Fruit fly (Drosophila melanogaster) whole organism, embryonic: ENCODE data around the gene Spn88Eb.

Source experiments
- Blimp-1 ChIP-seq: fragments of 200-800 bp; sonication (Bioruptor generic); optimal IDR thresholded peaks from 3 replicates; lab custom pipeline; 2018; ENCODE audit warnings: missing biosample characterization, missing genetic modification characterization, mild to moderate bottlenecking, moderate library complexity, missing genetic modification reagents
- C15 ChIP-seq: fragments of 200-800 bp; sonication (Bioruptor generic); IDR thresholded peaks from 3 replicates; pipeline ENCODE4 v1.3.6; 2022; ENCODE audit warnings: missing biosample characterization, missing genetic modification characterization
- CG10431 ChIP-seq: fragments of 200-800 bp; sonication (Bioruptor generic); optimal IDR thresholded peaks from 3 replicates; lab custom pipeline; 2018; ENCODE audit warnings: missing biosample characterization, mild to moderate bottlenecking, missing genetic modification characterization
- CG13624 ChIP-seq: fragments of 200-800 bp; sonication (Bioruptor generic); optimal IDR thresholded peaks from 2 replicates; lab custom pipeline; 2016; ENCODE audit warnings: missing biosample characterization, missing genetic modification characterization
- CG14050 ChIP-seq: fragments of 200-800 bp; sonication (Bioruptor generic); IDR thresholded peaks from 3 replicates; pipeline ENCODE4 v1.3.6; 2022; ENCODE audit warnings: missing biosample characterization, missing genetic modification characterization
- CG14965 ChIP-seq: fragments of 200-800 bp; sonication (Bioruptor generic); optimal IDR thresholded peaks from 2 replicates; lab custom pipeline; 2016; ENCODE audit warnings: missing biosample characterization, missing genetic modification characterization, borderline replicate concordance
- CG15696 ChIP-seq: fragments of 200-800 bp; sonication (Bioruptor generic); optimal IDR thresholded peaks from 2 replicates; lab custom pipeline; 2019; ENCODE audit warnings: missing biosample characterization, mild to moderate bottlenecking, missing genetic modification characterization, moderate library complexity
- CG1603 ChIP-seq: fragments of 200-800 bp; sonication (Bioruptor generic); optimal IDR thresholded peaks from 2 replicates; lab custom pipeline; 2019; ENCODE audit warnings: missing biosample characterization, mild to moderate bottlenecking, missing genetic modification characterization, moderate library complexity
- CG16779 ChIP-seq: fragments of 200-800 bp; sonication (Bioruptor generic); IDR thresholded peaks from 2 replicates; pipeline ENCODE4 v1.3.6; 2022; ENCODE audit warnings: missing biosample characterization, missing genetic modification characterization
- CG17359 ChIP-seq: fragments of 200-800 bp; sonication (Bioruptor generic); optimal IDR thresholded peaks from 3 replicates; lab custom pipeline; 2018; ENCODE audit warnings: missing biosample characterization, mild to moderate bottlenecking, missing genetic modification characterization, moderate library complexity
- CG30403 ChIP-seq: fragments of 200-800 bp; sonication (Bioruptor generic); optimal IDR thresholded peaks from 3 replicates; lab custom pipeline; 2016; ENCODE audit warnings: missing biosample characterization, missing genetic modification characterization
- CG31365 ChIP-seq: fragments of 200-800 bp; sonication (Bioruptor generic); optimal IDR thresholded peaks from 2 replicates; lab custom pipeline; 2018; ENCODE audit warnings: missing biosample characterization, mild to moderate bottlenecking, missing genetic modification characterization
- CG33557 ChIP-seq: fragments of 200-800 bp; sonication (Bioruptor generic); optimal IDR thresholded peaks from 2 replicates; lab custom pipeline; 2019; ENCODE audit warnings: missing biosample characterization, mild to moderate bottlenecking, missing genetic modification characterization, moderate library complexity
- CG4854 ChIP-seq: fragments of 200-800 bp; sonication (Bioruptor generic); optimal IDR thresholded peaks from 2 replicates; lab custom pipeline; 2016; ENCODE audit warnings: missing biosample characterization, missing genetic modification characterization, inconsistent platforms
- CG5953 ChIP-seq: fragments of 200-800 bp; sonication (Bioruptor generic); IDR thresholded peaks from 2 replicates; pipeline ENCODE4 v1.3.6; 2022; ENCODE audit warnings: missing biosample characterization, missing genetic modification characterization
- CG6683 ChIP-seq: fragments of 200-800 bp; sonication (Bioruptor generic); optimal IDR thresholded peaks from 2 replicates; lab custom pipeline; 2017; ENCODE audit warnings: missing biosample characterization, mild to moderate bottlenecking, missing genetic modification characterization, missing genetic modification reagents
- Dip2 ChIP-seq: fragments of 200-800 bp; sonication (Bioruptor generic); IDR thresholded peaks from 2 replicates; pipeline ENCODE4 v1.3.6; 2022; ENCODE audit warnings: missing biosample characterization, missing genetic modification characterization
- H15 ChIP-seq: fragments of 200-800 bp; sonication (Bioruptor generic); IDR thresholded peaks from 3 replicates; pipeline ENCODE4 v1.3.6; 2022; ENCODE audit warnings: missing biosample characterization, missing genetic modification characterization
- HLHmδ ChIP-seq: fragments of 200-800 bp; sonication (Bioruptor generic); optimal IDR thresholded peaks from 2 replicates; lab custom pipeline; 2018; ENCODE audit warnings: missing biosample characterization, mild to moderate bottlenecking, missing genetic modification characterization, moderate library complexity
- Hr39 ChIP-seq: fragments of >200 bp; optimal IDR thresholded peaks from 2 replicates; lab custom pipeline; 2017
- Hr78 ChIP-seq, 2 experiments: fragments of 200-800 bp in 1 of 2; fragments of >200 bp in 1 of 2; sonication (Bioruptor generic) in 1 of 2; optimal IDR thresholded peaks; 2 replicates each; lab custom pipeline; 2017 to 2019; ENCODE audit warnings: missing biosample characterization in 2 of 2, missing genetic modification characterization in 2 of 2, mild to moderate bottlenecking in 1 of 2, moderate library complexity in 1 of 2
- MBD-R2 ChIP-seq: fragments of 200-800 bp; sonication (Bioruptor generic); IDR thresholded peaks from 2 replicates; pipeline ENCODE4 v1.3.6; 2022; ENCODE audit warnings: missing biosample characterization, missing genetic modification characterization
- Mes4 ChIP-seq: fragments of 200-800 bp; sonication (Bioruptor generic); optimal IDR thresholded peaks from 2 replicates; lab custom pipeline; 2016; ENCODE audit warnings: missing biosample characterization, missing genetic modification characterization
- Myb ChIP-seq: fragments of 200-800 bp; sonication (Bioruptor generic); optimal IDR thresholded peaks from 2 replicates; lab custom pipeline; 2016; ENCODE audit warnings: missing biosample characterization, missing genetic modification characterization
- Nf-YA ChIP-seq: fragments of 200-800 bp; sonication (Bioruptor generic); IDR thresholded peaks from 2 replicates; pipeline ENCODE4 v1.3.6; 2022; ENCODE audit warnings: missing biosample characterization, missing genetic modification characterization
- NfI ChIP-seq: fragments of 200-800 bp; sonication (Bioruptor generic); optimal IDR thresholded peaks from 3 replicates; lab custom pipeline; 2018; ENCODE audit warnings: missing biosample characterization, mild to moderate bottlenecking, missing genetic modification characterization, moderate library complexity
- Ravus ChIP-seq: fragments of 200-800 bp; sonication (Bioruptor generic); IDR thresholded peaks from 2 replicates; pipeline ENCODE4 v1.3.6; 2022; ENCODE audit warnings: missing biosample characterization, missing genetic modification characterization
- Rx ChIP-seq: fragments of 200-800 bp; sonication (Bioruptor generic); IDR thresholded peaks from 2 replicates; pipeline ENCODE4 v1.3.6; 2022; ENCODE audit warnings: missing biosample characterization, missing genetic modification characterization
- Scr ChIP-seq: fragments of 200-800 bp; sonication (Bioruptor generic); IDR thresholded peaks from 2 replicates; pipeline ENCODE4 v1.3.6; 2022; ENCODE audit warnings: missing biosample characterization, missing genetic modification characterization; ENCODE audit not compliant: partially characterized antibody
- Side ChIP-seq: fragments of 200-800 bp; sonication (Bioruptor generic); optimal IDR thresholded peaks from 2 replicates; lab custom pipeline; 2016; ENCODE audit warnings: missing biosample characterization, missing genetic modification characterization
- Sin3A ChIP-seq: fragments of >200 bp; optimal IDR thresholded peaks from 2 replicates; lab custom pipeline; 2018
- bcd ChIP-seq: fragments of 200-800 bp; sonication (Bioruptor generic); optimal IDR thresholded peaks from 2 replicates; lab custom pipeline; 2017; ENCODE audit warnings: missing biosample characterization, mild to moderate bottlenecking, missing genetic modification characterization
- esg ChIP-seq: fragments of 200-800 bp; sonication (Bioruptor generic); conservative IDR thresholded peaks from 2 replicates; pipeline ENCODE4 v1.3.6; 2022; ENCODE audit warnings: missing biosample characterization, missing genetic modification characterization
- eve ChIP-seq, 2 experiments: fragments of >200 bp; optimal IDR thresholded peaks; 2 replicates each; lab custom pipeline; 2017; ENCODE audit warnings: missing biosample characterization in 2 of 2, missing genetic modification characterization in 2 of 2
- ftz-f1 ChIP-seq: fragments of 200-800 bp; sonication (Bioruptor generic); optimal IDR thresholded peaks from 2 replicates; lab custom pipeline; 2016; ENCODE audit warnings: missing biosample characterization, missing genetic modification characterization
- gfzf ChIP-seq: fragments of 200-800 bp; sonication (Bioruptor generic); optimal IDR thresholded peaks from 2 replicates; lab custom pipeline; 2016; ENCODE audit warnings: missing biosample characterization, mild to moderate bottlenecking, missing genetic modification characterization, moderate library complexity
- hth ChIP-seq: fragments of >200 bp; optimal IDR thresholded peaks from 2 replicates; lab custom pipeline; 2017; ENCODE audit warnings: inconsistent platforms
- insv ChIP-seq, 2 experiments: fragments of 200-800 bp; sonication (Bioruptor generic); optimal IDR thresholded peaks; 3 replicates each; lab custom pipeline; 2016 to 2018; ENCODE audit warnings: missing biosample characterization in 2 of 2, missing genetic modification characterization in 2 of 2
- jigr1 ChIP-seq: fragments of 200-800 bp; sonication (Bioruptor generic); IDR thresholded peaks from 3 replicates; pipeline ENCODE4 v1.3.6; 2022; ENCODE audit warnings: missing biosample characterization, missing genetic modification characterization
- jumu ChIP-seq: fragments of 200-800 bp; sonication (Bioruptor generic); optimal IDR thresholded peaks from 3 replicates; lab custom pipeline; 2016; ENCODE audit warnings: missing biosample characterization, missing genetic modification characterization
- kni ChIP-seq: fragments of 200-800 bp; sonication (Bioruptor generic); optimal IDR thresholded peaks from 3 replicates; lab custom pipeline; 2017; ENCODE audit warnings: mild to moderate bottlenecking, missing biosample characterization, missing genetic modification reagents, missing genetic modification characterization
- knrl ChIP-seq: fragments of 200-800 bp; sonication (Bioruptor generic); IDR thresholded peaks from 3 replicates; pipeline ENCODE4 v1.3.6; 2022; ENCODE audit warnings: missing biosample characterization, missing genetic modification characterization; ENCODE audit not compliant: partially characterized antibody
- mld ChIP-seq: fragments of 200-800 bp; sonication (Bioruptor generic); IDR thresholded peaks from 3 replicates; pipeline ENCODE4 v1.3.6; 2022; ENCODE audit warnings: missing biosample characterization, missing genetic modification characterization; ENCODE audit not compliant: partially characterized antibody
- nerfin-1 ChIP-seq: fragments of 200-800 bp; sonication (Bioruptor generic); optimal IDR thresholded peaks from 3 replicates; lab custom pipeline; 2019; ENCODE audit warnings: missing biosample characterization, mild to moderate bottlenecking, missing genetic modification characterization, moderate library complexity
- ranshi ChIP-seq: fragments of 200-800 bp; sonication (Bioruptor generic); IDR thresholded peaks from 2 replicates; pipeline ENCODE4 v1.3.6; 2022; ENCODE audit warnings: missing biosample characterization, missing genetic modification characterization
- so ChIP-seq: fragments of 200-800 bp; sonication (Bioruptor generic); IDR thresholded peaks from 3 replicates; pipeline ENCODE4 v1.3.6; 2022; ENCODE audit warnings: missing biosample characterization, missing genetic modification characterization
- sr ChIP-seq: fragments of 200-800 bp; sonication (Bioruptor generic); IDR thresholded peaks from 3 replicates; pipeline ENCODE4 v1.3.6; 2022; ENCODE audit warnings: missing biosample characterization, missing genetic modification characterization
- stwl ChIP-seq: fragments of 200-800 bp; sonication (Bioruptor generic); optimal IDR thresholded peaks from 3 replicates; lab custom pipeline; 2018; ENCODE audit warnings: missing biosample characterization, mild to moderate bottlenecking, missing genetic modification characterization, moderate library complexity
- unpg ChIP-seq: fragments of 200-800 bp; sonication (Bioruptor generic); optimal IDR thresholded peaks from 3 replicates; lab custom pipeline; 2018; ENCODE audit warnings: missing biosample characterization, mild to moderate bottlenecking, missing genetic modification characterization, moderate library complexity
- vvl ChIP-seq: fragments of 200-800 bp; sonication (Bioruptor generic); IDR thresholded peaks from 2 replicates; pipeline ENCODE4 v1.3.6; 2022; ENCODE audit warnings: missing biosample characterization, missing genetic modification characterization

The Spn88Eb gene

DNA sequence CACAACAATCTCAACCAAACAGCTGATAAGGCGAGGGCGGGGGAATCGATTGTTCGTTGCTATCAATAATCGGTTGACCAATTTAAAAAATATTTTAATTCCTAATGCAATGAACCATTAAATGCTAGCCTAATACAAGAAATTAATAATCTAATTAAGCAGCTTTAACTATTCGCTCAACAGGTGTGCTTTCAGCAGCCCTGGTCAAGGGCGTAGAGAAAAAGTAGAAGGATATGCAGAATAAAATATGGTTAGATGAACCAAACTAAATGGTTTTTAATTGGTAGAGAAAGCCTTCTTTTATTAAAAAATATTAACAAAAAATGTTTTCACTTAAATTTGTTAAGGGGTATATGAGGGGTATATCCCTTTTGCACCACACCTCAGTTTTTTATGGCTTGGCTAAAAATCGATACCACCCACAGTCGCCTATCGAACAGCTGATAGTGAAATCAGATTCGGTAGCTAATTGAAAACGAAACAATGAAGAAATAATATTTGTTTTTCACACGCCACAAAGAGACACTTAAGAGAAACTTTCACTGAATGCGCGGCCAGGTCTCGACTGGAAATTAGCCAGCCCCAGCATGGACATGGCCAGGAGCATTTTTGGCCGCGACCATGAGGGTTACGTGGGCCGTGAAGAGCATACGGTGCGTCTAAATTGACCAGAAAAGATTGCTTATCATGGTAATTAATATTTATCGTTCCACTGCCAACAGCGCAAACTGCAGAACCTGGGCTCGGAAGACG lies 10.4 kb upstream of the Spn88Eb start, which contains the start of the genes SIDL and CG12241:
Gene SIDL (minus strand): TSS at position 51 of the 753 bp plus-strand sequence.
Gene CG12241 (plus strand): TSS at position 433 of the 753 bp plus-strand sequence.
- TF ChIP-seq insv (GFP tag; optimal IDR thresholded peaks at IDR 0.05; lab: Kevin White, UChicago) (no peak), Scr (peak; percentile 42), H15 (peak; percentile 91), Hr78 (GFP tag; optimal IDR thresholded peaks at IDR 0.05; lab: Kevin White, UChicago) (no peak), hth (no peak), CG13624 (GFP tag; lab: Kevin White, UChicago) (peak; percentile 89), eve (GFP tag; optimal IDR thresholded peaks at IDR 0.05; lab: Kevin White, UChicago) (no peak), gfzf (peak; percentile 15), CG31365 (tag; lab: Kevin White, UChicago) (peak; percentile 27), C15 (GFP tag; lab: Robert Waterston, UW) (peak; percentile 80; the same call in 2 of the 3 replicates), Dip2 (GFP tag; lab: Robert Waterston, UW) (0 out of 2 replicates have a peak, but pooled peaks have one; percentile 44), CG4854 (GFP tag; lab: Kevin White, UChicago) (peak; percentile 73), bcd (GFP tag; lab: Kevin White, UChicago) (peak; percentile 87), CG14050 (GFP tag; lab: Robert Waterston, UW) (no peak), sr (GFP tag; lab: Robert Waterston, UW) (peak; percentile 35; the same call in 1 of the 3 replicates), CG17359 (tag; lab: Kevin White, UChicago) (peak; percentile 83), HLHmδ (GFP tag; lab: Kevin White, UChicago) (no peak), stwl (tag; lab: Kevin White, UChicago) (peak; percentile 16), CG10431 (no peak), jigr1 (peak; percentile 88), mld (GFP tag; lab: Robert Waterston, UW) (no peak), CG30403 (GFP tag; lab: Kevin White, UChicago) (peak; percentile 85), CG16779 (GFP tag; lab: Robert Waterston, UW) (peak; percentile 81), unpg (GFP tag; lab: Kevin White, UChicago) (peak; percentile 66), Rx (peak; percentile 93), nerfin-1 (tag; lab: Kevin White, UChicago) (peak; percentile 57), CG15696 (tag; lab: Kevin White, UChicago) (peak; percentile 39), Side (GFP tag; lab: Kevin White, UChicago) (peak; percentile 77), jumu (peak; percentile 79), knrl (peak; percentile 16; the same call in 1 of the 3 replicates), Sin3A (lab: Kevin White, UChicago) (no peak), Mes4 (GFP tag; lab: Kevin White, UChicago) (peak; percentile 22), Nf-YA (GFP tag; lab: Robert Waterston, UW) (peak; percentile 84), CG14965 (no peak), MBD-R2 (GFP tag; lab: Robert Waterston, UW) (peak; percentile 92), CG33557 (GFP tag; lab: Kevin White, UChicago) (peak; percentile 4), ftz-f1 (GFP tag; lab: Kevin White, UChicago) (peak; percentile 60), Blimp-1 (peak; percentile 18), Myb (peak; percentile 49), CG1603 (no peak), esg (GFP tag; lab: Robert Waterston, UW) (peak; percentile 20; the same call in 1 of the 2 replicates), kni (GFP tag; lab: Kevin White, UChicago) (no peak), Hr39 (no peak), CG6683 (GFP tag; lab: Kevin White, UChicago) (peak; percentile 57), CG5953 (GFP tag; lab: Robert Waterston, UW) (no peak), vvl (peak; percentile 96), Ravus (GFP tag; lab: Robert Waterston, UW) (peak; percentile 80), NfI (GFP tag; lab: Kevin White, UChicago) (peak; percentile 38), so (GFP tag; lab: Robert Waterston, UW) (no peak), ranshi (GFP tag; lab: Robert Waterston, UW) (peak; percentile 96)
